Worm (Caenorhabditis elegans) whole organism, early embryonic: Measurements from ENCODE around the gene hpr-9.

Experiments
- B0310.2 ChIP-seq: sonication (generic microtip); optimal IDR thresholded peaks from 2 replicates; lab custom pipeline; 2016; ENCODE audit warnings: mild to moderate bottlenecking, missing genetic modification characterization, missing compliant biosample characterization
- F13C5.2 ChIP-seq: sonication (generic microtip); optimal IDR thresholded peaks from 2 replicates; lab custom pipeline; 2017; ENCODE audit warnings: mild to moderate bottlenecking, missing genetic modification characterization, inconsistent platforms, missing compliant biosample characterization
- aly-1 ChIP-seq: sonication (generic microtip); optimal IDR thresholded peaks from 2 replicates; lab custom pipeline; 2016; ENCODE audit warnings: missing genetic modification characterization, missing compliant biosample characterization
- ama-1 ChIP-seq: fragments of 150-350 bp; optimal IDR thresholded peaks from 2 replicates; lab custom pipeline; 2014
- ceh-13 ChIP-seq: fragments of 200-800 bp; sonication (Bioruptor generic); optimal IDR thresholded peaks from 2 replicates; lab custom pipeline; 2018; ENCODE audit warnings: mild to moderate bottlenecking, missing genetic modification characterization, missing compliant biosample characterization
- ceh-36 ChIP-seq: sonication (generic microtip); optimal IDR thresholded peaks from 2 replicates; lab custom pipeline; 2016; ENCODE audit warnings: missing genetic modification characterization, inconsistent platforms, missing compliant biosample characterization
- ets-7 ChIP-seq: sonication (generic microtip); optimal IDR thresholded peaks from 2 replicates; lab custom pipeline; 2016; ENCODE audit warnings: missing genotype, missing genetic modification characterization, missing compliant biosample characterization
- flt-1 ChIP-seq: fragments of 200-800 bp; sonication (Bioruptor generic); IDR thresholded peaks from 2 replicates; pipeline ENCODE4 v1.3.6; 2022; ENCODE audit warnings: missing genetic modification characterization, missing compliant biosample characterization
- hmg-4 ChIP-seq: fragments of 200-800 bp; sonication (Bioruptor generic); optimal IDR thresholded peaks from 2 replicates; lab custom pipeline; 2018; ENCODE audit warnings: mild to moderate bottlenecking, missing genetic modification characterization, missing compliant biosample characterization
- pes-1 ChIP-seq: fragments of 200-800 bp; sonication (Bioruptor generic); IDR thresholded peaks from 2 replicates; pipeline ENCODE4 v1.3.6; 2022; ENCODE audit warnings: missing genetic modification reagents, missing genetic modification characterization, missing compliant biosample characterization
- sea-1 ChIP-seq: fragments of 200-800 bp; sonication (Bioruptor generic); conservative IDR thresholded peaks from 2 replicates; pipeline ENCODE4 v1.3.6; 2022; ENCODE audit warnings: missing genetic modification characterization, missing compliant biosample characterization
- tbx-11 ChIP-seq: fragments of 200-800 bp; sonication (Bioruptor generic); IDR thresholded peaks from 2 replicates; pipeline ENCODE4 v1.3.6; 2022; ENCODE audit warnings: missing genetic modification characterization, missing compliant biosample characterization

DNA sequence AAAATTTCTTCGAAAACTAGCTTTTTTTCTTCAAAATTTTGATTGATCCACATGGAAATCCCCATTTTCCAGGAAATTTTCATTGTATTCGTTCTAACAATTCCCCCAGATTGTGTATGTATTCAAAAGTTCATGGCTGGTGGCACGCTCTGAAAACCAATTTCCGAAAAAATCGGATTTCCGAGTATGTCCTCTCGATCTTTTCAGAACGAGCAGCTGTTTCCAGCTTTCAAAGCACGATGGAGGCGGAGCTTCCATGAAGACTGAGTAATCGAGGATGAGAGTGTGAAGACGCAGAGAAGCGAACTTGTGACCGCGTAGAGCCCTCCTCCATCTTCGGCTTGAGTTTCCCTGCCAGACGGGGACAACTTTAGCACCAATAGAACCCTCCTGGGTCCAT lies 17.0 kb upstream of the hpr-9 start:
- TF ChIP-seq flt-1 (GFP tag; lab: Robert Waterston, UW) (no peak), ama-1 (lab: Kevin White, UChicago) (no peak), ceh-36 (tag; lab: Kevin White, UChicago) (no peak), F13C5.2 (tag; lab: Kevin White, UChicago) (no peak), aly-1 (tag; lab: Kevin White, UChicago) (no peak), ceh-13 (no peak), tbx-11 (GFP tag; lab: Robert Waterston, UW) (no peak), ets-7 (tag; lab: Kevin White, UChicago) (no peak), B0310.2 (tag; lab: Kevin White, UChicago) (no peak), hmg-4 (GFP tag; lab: Kevin White, UChicago) (no peak), pes-1 (no peak), sea-1 (GFP tag; lab: Robert Waterston, UW) (no peak)
